Worm (Caenorhabditis elegans): ENCODE data around the gene C06E8.5.

DNA sequence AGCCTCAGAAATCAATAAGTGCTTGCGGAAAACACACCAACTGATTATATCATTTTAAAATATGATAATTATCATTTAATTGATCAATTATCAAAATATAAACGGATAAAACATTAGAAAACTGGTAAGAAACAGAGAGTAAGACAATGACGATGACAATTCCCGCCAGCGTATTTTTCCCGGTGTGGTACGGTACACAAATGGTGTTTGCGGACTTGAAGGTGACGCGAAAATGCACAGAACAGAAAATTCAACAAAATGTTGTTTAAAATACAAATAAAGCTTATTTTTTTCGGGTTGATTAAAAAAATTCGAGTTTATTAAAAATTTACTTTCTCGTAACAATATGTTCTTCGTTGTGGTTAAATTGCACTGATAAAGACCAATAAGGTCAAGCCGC lies 44.1 kb downstream of the C06E8.5 start:
- TF ChIP-seq nhr-76 (tag; optimal IDR thresholded peaks at IDR 0.05): no peak
- TF ChIP-seq skn-1 (tag; optimal IDR thresholded peaks at IDR 0.05): no peak
- TF ChIP-seq unc-62 (GFP tag; optimal IDR thresholded peaks at IDR 0.05 in 1 of 2): no peak
- TF ChIP-seq unc-62 (tag; optimal IDR thresholded peaks at IDR 0.05): no peak
- no peak for TF ChIP-seq nhr-10 (tag; optimal IDR thresholded peaks at IDR 0.05)
- TF ChIP-seq Y75B8A.6 (GFP tag; IDR thresholded peaks at IDR 0.05): no peak
- TF ChIP-seq ama-1 (optimal IDR thresholded peaks at IDR 0.05): no peak
- no peak for TF ChIP-seq set-16 (GFP tag; IDR thresholded peaks at IDR 0.05)
- no peak for TF ChIP-seq egl-27 (tag; optimal IDR thresholded peaks at IDR 0.05)
